Worm (Caenorhabditis elegans): ENCODE results near the gene mrps-35.

Gene mrps-35

DNA sequence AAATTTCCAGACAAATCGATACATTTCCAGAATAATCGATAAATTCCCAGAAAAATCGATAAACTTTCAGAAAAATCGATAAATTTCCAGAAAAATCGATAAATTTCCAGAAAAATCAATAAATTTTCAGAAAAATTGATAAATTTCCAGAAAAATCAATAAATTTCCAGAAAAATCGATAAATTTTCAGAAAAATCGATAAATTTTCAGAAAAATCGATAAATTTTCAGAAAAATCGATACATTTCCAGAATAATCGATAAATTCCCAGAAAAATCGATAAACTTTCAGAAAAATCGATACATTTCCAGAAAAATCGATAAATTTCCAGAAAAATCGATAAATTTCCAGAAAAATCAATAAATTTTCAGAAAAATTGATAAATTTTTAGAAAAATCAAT, 45.7 kb downstream of the mrps-35 start:
- TF ChIP-seq ceh-28 (tag; optimal IDR thresholded peaks at IDR 0.05) = peak; percentile 55

DNA sequence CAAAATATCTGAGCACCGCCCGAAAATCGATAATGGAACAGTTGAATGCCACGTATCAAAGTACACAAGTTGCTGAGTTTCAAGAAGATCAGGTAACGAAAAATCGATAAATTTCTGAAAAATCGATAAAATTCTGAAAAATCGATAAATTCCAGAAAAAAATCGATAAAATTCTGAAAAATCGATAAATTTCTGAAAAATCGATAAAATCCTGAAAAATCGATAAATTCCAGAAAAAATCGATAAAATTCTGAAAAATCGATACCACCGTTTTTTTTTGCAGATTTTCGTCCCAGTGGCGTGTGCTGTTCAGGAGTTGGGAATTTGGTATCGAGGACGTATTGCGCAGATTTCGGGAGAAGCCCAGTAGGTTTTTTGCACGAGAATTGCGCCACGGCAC, 46.2 kb downstream of the mrps-35 start:
- TF ChIP-seq lin-39 (tag; optimal IDR thresholded peaks at IDR 0.05) = no peak
- TF ChIP-seq ZK546.5 (tag; optimal IDR thresholded peaks at IDR 0.05) = no peak
- TF ChIP-seq pqm-1 (tag; optimal IDR thresholded peaks at IDR 0.05) = no peak
- TF ChIP-seq ceh-28 (tag; optimal IDR thresholded peaks at IDR 0.05) = peak; percentile 97
- TF ChIP-seq ztf-4 (tag; optimal IDR thresholded peaks at IDR 0.05) = no peak

DNA sequence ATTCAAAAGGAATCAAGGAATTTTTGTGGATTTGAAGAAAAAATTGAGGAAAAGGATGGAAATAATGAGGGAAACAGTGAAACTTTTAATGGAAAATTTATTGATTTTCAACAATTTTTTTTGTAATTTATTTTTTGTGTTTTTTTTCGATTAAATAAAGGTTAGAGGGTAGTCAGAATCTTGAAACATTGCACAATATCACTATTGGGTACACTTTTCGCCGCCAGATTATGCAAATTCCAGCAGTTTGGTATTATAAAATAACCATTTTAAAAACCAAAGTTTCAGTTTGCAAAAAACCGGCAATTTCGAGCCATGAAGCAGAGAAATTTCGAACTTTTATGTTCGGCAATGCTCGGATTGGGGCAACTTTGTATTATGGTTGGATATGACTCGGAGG, 50.4 kb downstream of the mrps-35 start, which contains the start of gene Y39B6A.27:
Y39B6A.27 (plus strand) TSS at position 301 of the 400 bp plus-strand sequence.
- TF ChIP-seq elt-1 (tag; optimal IDR thresholded peaks at IDR 0.05) = no peak
- TF ChIP-seq mdl-1 (tag; optimal IDR thresholded peaks at IDR 0.05) = no peak
- TF ChIP-seq jun-1 (tag; optimal IDR thresholded peaks at IDR 0.05) = no peak
- TF ChIP-seq ztf-11 (tag; optimal IDR thresholded peaks at IDR 0.05) = no peak
- TF ChIP-seq hmg-11 (tag; optimal IDR thresholded peaks at IDR 0.05) = no peak
- no peak for TF ChIP-seq nhr-23 (tag; optimal IDR thresholded peaks at IDR 0.05)
- TF ChIP-seq ceh-9 (tag; optimal IDR thresholded peaks at IDR 0.05) = no peak
- no peak for TF ChIP-seq zag-1 (tag; optimal IDR thresholded peaks at IDR 0.05)

Measured in whole organism, L3 larva.